Worm (Caenorhabditis elegans): Measurements from ENCODE around the gene C33B4.4.

- TF ChIP-seq lin-13 (tag; optimal IDR thresholded peaks at IDR 0.05) = no peak
- no peak for TF ChIP-seq ztf-11 (tag; optimal IDR thresholded peaks at IDR 0.05)
- TF ChIP-seq snpc-4 (tag; optimal IDR thresholded peaks at IDR 0.05) = no peak
- no peak for TF ChIP-seq lsy-2 (tag; optimal IDR thresholded peaks at IDR 0.05)
- no peak for TF ChIP-seq elt-1 (tag; optimal IDR thresholded peaks at IDR 0.05; ENCODE audit: borderline replicate concordance, insufficient read depth)
- no peak for TF ChIP-seq unc-39 (tag; optimal IDR thresholded peaks at IDR 0.05)
- TF ChIP-seq nhr-12 (tag; optimal IDR thresholded peaks at IDR 0.05) = no peak
- no peak for TF ChIP-seq sptf-1 (tag; optimal IDR thresholded peaks at IDR 0.05)
- no peak for TF ChIP-seq ces-1 (GFP tag; optimal IDR thresholded peaks at IDR 0.05)
- TF ChIP-seq unc-120 (tag; optimal IDR thresholded peaks at IDR 0.05; ENCODE audit: poor library complexity, severe bottlenecking) = no peak
- no peak for TF ChIP-seq ham-2 (GFP tag; optimal IDR thresholded peaks at IDR 0.05)
- no peak for TF ChIP-seq M03D4.4 (tag; optimal IDR thresholded peaks at IDR 0.05)
- TF ChIP-seq nhr-237 (tag; optimal IDR thresholded peaks at IDR 0.05) = no peak
Observed at ce11 chrII:11376026-11376425, 7.2 kb downstream of the C33B4.4 start.

Data from whole organism, mixed stage, embryonic.